Worm (Caenorhabditis elegans) whole organism, L4/young adult: ENCODE data around the gene Y27F2A.9.
"Not testable (repeated sequence)": the region's sequence is repeated elsewhere in the genome, so short reads cannot be mapped to it uniquely, and the experiment has no call there.

Source experiments
- dao-5 ChIP-seq: sonication (generic microtip); optimal IDR thresholded peaks from 2 replicates; lab custom pipeline; 2016; ENCODE audit warnings: missing genotype, missing genetic modification characterization, moderate library complexity, missing compliant biosample characterization
- him-1 ChIP-seq: sonication (generic microtip); optimal IDR thresholded peaks from 2 replicates; lab custom pipeline; 2016; ENCODE audit warnings: missing genotype, missing genetic modification reagents, missing genetic modification characterization, missing compliant biosample characterization

- TF ChIP-seq him-1, dao-5: not testable (repeated sequence)
These were observed at the start of gene Y27F2A.9 for ce11 chrII:3191544-3191943.
